Worm (Caenorhabditis elegans) whole organism, young adult: ENCODE data around the gene hst-3.2.

Source experiments
- aptf-3 ChIP-seq: fragments of 200-800 bp; sonication (Bioruptor generic); IDR thresholded peaks from 2 replicates; pipeline ENCODE4 v1.3.6; 2022; ENCODE audit warnings: missing genetic modification characterization, missing compliant biosample characterization
- ceh-40 ChIP-seq: fragments of 200-800 bp; sonication (Bioruptor generic); IDR thresholded peaks from 2 replicates; pipeline ENCODE4 v1.3.6; 2022; ENCODE audit warnings: missing genetic modification characterization, missing compliant biosample characterization

- TF ChIP-seq ceh-40 (no peak), aptf-3 (no peak)
These were observed 32.5 kb downstream of the hst-3.2 start, which contains the start of gene B0410.3 for ce11 chrX:2891141-2891739.
